Worm (Caenorhabditis elegans) whole organism, L1 larva: ENCODE measurements around the gene nac-3.

Experiments
- C34B4.2 ChIP-seq: sonication (generic microtip); optimal IDR thresholded peaks from 2 replicates; lab custom pipeline; 2017; ENCODE audit warnings: mild to moderate bottlenecking, missing genetic modification characterization, missing compliant biosample characterization
- Y116A8C.19 ChIP-seq: sonication (generic microtip); optimal IDR thresholded peaks from 2 replicates; lab custom pipeline; 2016; ENCODE audit warnings: missing compliant biosample characterization, missing genetic modification characterization, borderline replicate concordance
- aha-1 ChIP-seq: fragments of 150-350 bp; optimal IDR thresholded peaks from 2 replicates; lab custom pipeline; 2014; ENCODE audit warnings: missing biosample characterization, missing genetic modification characterization
- alr-1 ChIP-seq: fragments of 200-800 bp; sonication (Bioruptor generic); optimal IDR thresholded peaks from 2 replicates; lab custom pipeline; 2018; ENCODE audit warnings: borderline replicate concordance, mild to moderate bottlenecking, missing genetic modification characterization, missing compliant biosample characterization
- aly-2 ChIP-seq: fragments of 150-350 bp; optimal IDR thresholded peaks from 2 replicates; lab custom pipeline; 2014; ENCODE audit warnings: missing biosample characterization, missing genetic modification characterization
- ama-1 ChIP-seq: fragments of 150-350 bp; optimal IDR thresholded peaks from 2 replicates; lab custom pipeline; 2014
- blmp-1 ChIP-seq: fragments of 150-350 bp; optimal IDR thresholded peaks from 2 replicates; lab custom pipeline; 2014; ENCODE audit warnings: missing biosample characterization, missing genetic modification characterization
- ceh-8 ChIP-seq: fragments of 200-800 bp; sonication (Bioruptor generic); optimal IDR thresholded peaks from 2 replicates; lab custom pipeline; 2018; ENCODE audit warnings: mild to moderate bottlenecking, missing genetic modification characterization, moderate library complexity, missing compliant biosample characterization
- ceh-82 ChIP-seq, 3 experiments: fragments of 150-350 bp in 1 of 3; sonication (generic microtip) in 2 of 3; optimal IDR thresholded peaks; 2 replicates each; lab custom pipeline; 2014 to 2017; ENCODE audit warnings: missing biosample characterization in 3 of 3, missing genetic modification characterization in 3 of 3
- ceh-88 ChIP-seq: fragments of 200-800 bp; sonication (Bioruptor generic); IDR thresholded peaks from 2 replicates; pipeline ENCODE4 v1.3.6; 2022; ENCODE audit warnings: missing genetic modification characterization, missing compliant biosample characterization
- dpl-1 ChIP-seq, 3 experiments: fragments of 150-350 bp in 2 of 3; sonication (generic microtip) in 1 of 3; optimal IDR thresholded peaks; 2 replicates each; lab custom pipeline; 2014 to 2017; ENCODE audit warnings: missing biosample characterization in 3 of 3, missing genetic modification characterization in 3 of 3, missing genetic modification reagents in 3 of 3
- efl-1 ChIP-seq, 4 experiments: fragments of 150-350 bp; optimal IDR thresholded peaks in 3 of 4; peaks in 1 of 4; 1 replicate in 1 of 4; 2 replicates in 3 of 4; lab custom pipeline; 2014; ENCODE audit warnings: missing biosample characterization in 2 of 4, missing genetic modification characterization in 2 of 4, missing genetic modification reagents in 2 of 4
- efl-3 ChIP-seq: fragments of 200-800 bp; sonication (Bioruptor generic); optimal IDR thresholded peaks from 2 replicates; lab custom pipeline; 2018; ENCODE audit warnings: mild to moderate bottlenecking, missing genetic modification characterization, missing compliant biosample characterization
- egl-27 ChIP-seq, 2 experiments: fragments of 150-350 bp in 1 of 2; sonication (generic microtip); optimal IDR thresholded peaks; 3 replicates each; lab custom pipeline; 2017 to 2018; ENCODE audit warnings: missing biosample characterization in 2 of 2, missing genetic modification characterization in 2 of 2, missing genetic modification reagents in 2 of 2
- fos-1 ChIP-seq: fragments of 150-350 bp; optimal IDR thresholded peaks from 2 replicates; lab custom pipeline; 2014; ENCODE audit warnings: missing biosample characterization, missing genetic modification characterization
- hlh-17 ChIP-seq: fragments of 200-800 bp; sonication (Bioruptor generic); optimal IDR thresholded peaks from 2 replicates; lab custom pipeline; 2018; ENCODE audit warnings: missing genetic modification characterization, mild to moderate bottlenecking, missing compliant biosample characterization, moderate library complexity, borderline replicate concordance
- hlh-4 ChIP-seq: sonication (generic microtip); optimal IDR thresholded peaks from 2 replicates; lab custom pipeline; 2016; ENCODE audit warnings: mild to moderate bottlenecking, missing genetic modification characterization, missing compliant biosample characterization
- irx-1 ChIP-seq: sonication (generic microtip); optimal IDR thresholded peaks from 2 replicates; lab custom pipeline; 2016; ENCODE audit warnings: missing genetic modification characterization, missing compliant biosample characterization
- jun-1 ChIP-seq: fragments of 150-350 bp; optimal IDR thresholded peaks from 2 replicates; lab custom pipeline; 2014; ENCODE audit warnings: missing biosample characterization, missing genetic modification reagents, missing genetic modification characterization
- lin-13 ChIP-seq: fragments of 150-350 bp; optimal IDR thresholded peaks from 2 replicates; lab custom pipeline; 2014; ENCODE audit warnings: missing biosample characterization, missing genetic modification reagents, missing genetic modification characterization
- lin-35 ChIP-seq, 2 experiments: fragments of 150-350 bp; optimal IDR thresholded peaks; 2 replicates each; lab custom pipeline; 2014; ENCODE audit warnings: missing biosample characterization in 2 of 2, missing genetic modification characterization in 2 of 2, missing genetic modification reagents in 2 of 2
- lin-39 ChIP-seq: fragments of 150-350 bp; optimal IDR thresholded peaks from 2 replicates; lab custom pipeline; 2014; ENCODE audit warnings: missing biosample characterization, missing genetic modification reagents, missing genetic modification characterization
- lir-3 ChIP-seq: sonication (generic microtip); optimal IDR thresholded peaks from 2 replicates; lab custom pipeline; 2016; ENCODE audit warnings: mild to moderate bottlenecking, missing genetic modification characterization, moderate library complexity, missing compliant biosample characterization; ENCODE audit not compliant: poor library complexity
- mdl-1 ChIP-seq, 2 experiments: fragments of 150-350 bp; optimal IDR thresholded peaks; 2 replicates each; lab custom pipeline; 2014 to 2017; ENCODE audit warnings: missing biosample characterization in 2 of 2, missing genetic modification characterization in 2 of 2, inconsistent platforms in 1 of 2
- nhr-11 ChIP-seq: fragments of 150-350 bp; optimal IDR thresholded peaks from 2 replicates; lab custom pipeline; 2014; ENCODE audit warnings: missing biosample characterization, missing genetic modification characterization
- nhr-12 ChIP-seq: sonication (generic microtip); optimal IDR thresholded peaks from 2 replicates; lab custom pipeline; 2017; ENCODE audit warnings: missing biosample characterization, missing genetic modification characterization
- nhr-19 ChIP-seq: fragments of 200-800 bp; sonication (Bioruptor generic); conservative IDR thresholded peaks from 2 replicates; pipeline ENCODE4 v1.3.6; 2022; ENCODE audit warnings: missing genetic modification characterization, missing compliant biosample characterization
- nhr-237 ChIP-seq: fragments of 150-350 bp; optimal IDR thresholded peaks from 2 replicates; lab custom pipeline; 2014; ENCODE audit warnings: missing biosample characterization, missing genetic modification characterization
- nhr-28 ChIP-seq: fragments of 150-350 bp; optimal IDR thresholded peaks from 2 replicates; lab custom pipeline; 2014; ENCODE audit warnings: missing biosample characterization, missing genetic modification characterization
- nhr-47 ChIP-seq: sonication (generic microtip); optimal IDR thresholded peaks from 2 replicates; lab custom pipeline; 2016; ENCODE audit warnings: mild to moderate bottlenecking, missing genetic modification characterization, moderate library complexity, missing compliant biosample characterization
- nhr-77 ChIP-seq: fragments of 150-350 bp; optimal IDR thresholded peaks from 2 replicates; lab custom pipeline; 2014; ENCODE audit warnings: missing biosample characterization, missing genetic modification characterization
- pqm-1 ChIP-seq: sonication (generic microtip); optimal IDR thresholded peaks from 3 replicates; lab custom pipeline; 2017; ENCODE audit warnings: missing biosample characterization, missing genetic modification characterization
- rnt-1 ChIP-seq: sonication (generic microtip); optimal IDR thresholded peaks from 2 replicates; lab custom pipeline; 2016; ENCODE audit warnings: mild to moderate bottlenecking, missing genetic modification characterization, moderate library complexity, missing compliant biosample characterization
- snpc-4 ChIP-seq: fragments of 150-350 bp; optimal IDR thresholded peaks from 2 replicates; lab custom pipeline; 2014; ENCODE audit warnings: missing biosample characterization, missing genetic modification characterization
- snu-23 ChIP-seq: sonication (generic microtip); optimal IDR thresholded peaks from 2 replicates; lab custom pipeline; 2016; ENCODE audit warnings: missing genetic modification characterization, missing compliant biosample characterization
- sptf-1 ChIP-seq: fragments of 150-350 bp; optimal IDR thresholded peaks from 2 replicates; lab custom pipeline; 2014; ENCODE audit warnings: missing biosample characterization, missing genetic modification characterization
- tbx-2 ChIP-seq: sonication (generic microtip); optimal IDR thresholded peaks from 2 replicates; lab custom pipeline; 2016; ENCODE audit warnings: missing genetic modification characterization, missing compliant biosample characterization
- tlp-1 ChIP-seq: fragments of 150-350 bp; optimal IDR thresholded peaks from 2 replicates; lab custom pipeline; 2014; ENCODE audit warnings: missing biosample characterization, missing genetic modification characterization
- unc-30 ChIP-seq: sonication (generic microtip); optimal IDR thresholded peaks from 2 replicates; lab custom pipeline; 2017; ENCODE audit warnings: missing biosample characterization, missing genetic modification characterization
- unc-62 ChIP-seq: fragments of 150-350 bp; optimal IDR thresholded peaks from 2 replicates; lab custom pipeline; 2014; ENCODE audit warnings: missing biosample characterization, missing genetic modification reagents, missing genetic modification characterization
- unc-86 ChIP-seq: sonication (generic microtip); optimal IDR thresholded peaks from 2 replicates; lab custom pipeline; 2016; ENCODE audit warnings: missing genetic modification characterization, missing compliant biosample characterization
- xbp-1 ChIP-seq: sonication (generic microtip); optimal IDR thresholded peaks from 2 replicates; lab custom pipeline; 2016; ENCODE audit warnings: missing genetic modification characterization, missing compliant biosample characterization
- ztf-11 ChIP-seq, 2 experiments: sonication (generic microtip); optimal IDR thresholded peaks; 2 replicates each; lab custom pipeline; 2016 to 2017; ENCODE audit warnings: missing genetic modification characterization in 2 of 2, missing biosample characterization in 1 of 2, missing compliant biosample characterization in 1 of 2

Gene nac-3

DNA sequence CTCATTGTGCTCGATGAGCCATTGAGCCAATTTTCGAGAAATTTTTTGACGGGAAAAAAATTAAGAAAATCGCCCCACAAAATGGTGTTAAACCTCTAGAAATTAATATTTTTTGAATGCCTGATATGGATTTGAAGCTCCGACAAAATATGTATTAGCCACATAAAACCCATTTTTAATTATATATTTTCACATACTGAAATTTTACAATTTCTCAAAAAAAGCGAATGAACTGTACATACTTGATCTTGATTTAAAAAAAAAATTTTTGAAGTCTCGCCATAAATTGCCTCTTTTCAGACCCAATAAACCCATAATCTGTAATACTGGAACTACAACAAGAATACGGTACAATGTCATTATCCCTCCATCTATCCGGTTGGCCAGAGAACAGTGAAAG lies at the start of gene nac-3:
nac-3 (plus strand) TSS at position 301 of the 400 bp plus-strand sequence.
- TF ChIP-seq alr-1 (tag; lab: Kevin White, UChicago) (no peak), blmp-1 (tag; lab: Kevin White, UChicago) (no peak), lin-39 (tag; lab: Kevin White, UChicago) (no peak)

- TF ChIP-seq xbp-1 (tag; lab: Kevin White, UChicago) (no peak), egl-27 (tag; optimal IDR thresholded peaks at IDR 0.05; lab: Kevin White, UChicago) (no peak), efl-1 (optimal IDR thresholded peaks at IDR 0.05; lab: Kevin White, UChicago) (no peak), efl-1 (GFP tag; optimal IDR thresholded peaks at IDR 0.05 in 1 of 2; lab: Kevin White, UChicago) (no peak), ceh-82 (tag; optimal IDR thresholded peaks at IDR 0.05; lab: Kevin White, UChicago) (no peak), unc-62 (GFP tag; lab: Kevin White, UChicago) (no peak), aly-2 (tag; lab: Kevin White, UChicago) (no peak), irx-1 (no peak), ceh-88 (GFP tag; lab: Robert Waterston, UW) (no peak), blmp-1 (tag; lab: Kevin White, UChicago) (no peak), C34B4.2 (tag; lab: Kevin White, UChicago) (no peak)
These were observed 46.2 kb upstream of the nac-3 start, which contains the start of gene srt-55 for ce11 chrIII:10106390-10106789. Gene srt-55, minus strand, starts transcription at chrIII:10106490.

DNA sequence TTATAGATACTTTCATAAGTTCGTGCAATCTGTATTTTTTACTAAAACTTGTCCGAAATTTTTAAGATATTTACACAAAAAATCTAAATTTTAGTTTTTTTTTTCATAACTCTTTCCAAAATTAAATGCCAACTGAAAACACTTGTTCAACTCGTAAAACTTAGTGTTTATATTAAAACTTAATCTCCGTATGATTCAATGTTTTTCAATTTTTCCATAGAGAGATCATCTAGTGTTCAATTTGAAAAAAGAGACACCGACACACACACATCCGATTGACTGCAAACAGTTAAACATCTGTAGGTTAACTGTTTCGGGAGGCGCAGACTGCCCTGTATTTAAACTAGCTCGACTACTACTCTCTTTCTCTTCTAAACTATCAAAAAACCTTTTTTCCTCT lies 43.6 kb upstream of the nac-3 start, which contains the start of gene T16H12.9:
T16H12.9 (plus strand) TSS at position 301 of the 400 bp plus-strand sequence.
- TF ChIP-seq pqm-1 (tag; lab: Kevin White, UChicago) (no peak), unc-30 (tag; lab: Kevin White, UChicago) (no peak), sptf-1 (no peak), unc-86 (tag; lab: Kevin White, UChicago) (no peak), lin-39 (tag; lab: Kevin White, UChicago) (no peak), efl-3 (GFP tag; lab: Kevin White, UChicago) (no peak), nhr-47 (tag; lab: Kevin White, UChicago) (no peak), rnt-1 (tag; lab: Kevin White, UChicago) (no peak), nhr-11 (tag; lab: Kevin White, UChicago) (no peak), nhr-237 (tag; lab: Kevin White, UChicago) (no peak)

DNA sequence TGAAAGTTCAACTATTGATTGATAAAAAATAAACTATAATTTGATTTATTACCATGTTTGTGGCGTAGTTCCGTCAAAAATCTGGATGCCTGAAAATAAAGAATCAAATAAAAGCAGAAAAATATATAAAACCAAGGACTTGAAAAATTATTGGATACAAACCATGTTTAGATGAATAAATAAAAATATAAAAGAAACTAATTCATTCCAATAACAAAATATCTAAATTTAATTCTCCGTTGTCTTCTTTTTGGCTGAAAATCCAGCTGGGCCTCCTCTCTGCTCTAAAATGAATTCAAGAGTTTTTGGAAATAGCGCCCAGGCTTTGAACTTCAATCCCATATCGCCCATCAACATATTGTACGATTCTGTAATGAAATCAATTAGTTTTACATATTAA lies 39.6 kb upstream of the nac-3 start, which contains the start of gene vps-29:
vps-29 (minus strand) TSS at position 101 of the 400 bp plus-strand sequence.
- no peak for TF ChIP-seq aly-2 (tag; lab: Kevin White, UChicago)
- no peak for TF ChIP-seq unc-30 (tag; lab: Kevin White, UChicago)
- TF ChIP-seq unc-86 (tag; lab: Kevin White, UChicago): no peak
- TF ChIP-seq nhr-19: no peak
- TF ChIP-seq lir-3 (tag; lab: Kevin White, UChicago): no peak
- no peak for TF ChIP-seq efl-1 (optimal IDR thresholded peaks at IDR 0.05; lab: Kevin White, UChicago)
- TF ChIP-seq efl-1 (GFP tag; optimal IDR thresholded peaks at IDR 0.05 in 1 of 2; lab: Kevin White, UChicago): no peak
- no peak for TF ChIP-seq snpc-4
- no peak for TF ChIP-seq tlp-1

ce11 chrIII:10114662-10115061 lies 37.9 kb upstream of the nac-3 start, which contains the start of the genes ZK1128.1 and mett-10:
Gene ZK1128.1, minus strand, starts transcription at chrIII:10114760.
Gene mett-10, plus strand, starts transcription at chrIII:10115036.
- TF ChIP-seq lin-13 (GFP tag; lab: Kevin White, UChicago) (no peak), alr-1 (tag; lab: Kevin White, UChicago) (no peak), tbx-2 (tag; lab: Kevin White, UChicago) (no peak), ama-1 (lab: Kevin White, UChicago) (no peak), mdl-1 (tag; optimal IDR thresholded peaks at IDR 0.05; lab: Kevin White, UChicago) (no peak), nhr-77 (no peak), hlh-4 (tag; lab: Kevin White, UChicago) (no peak), unc-62 (GFP tag; lab: Kevin White, UChicago) (no peak), ceh-82 (tag; optimal IDR thresholded peaks at IDR 0.05; lab: Kevin White, UChicago) (peak in 1 of 3 experiments; percentile 17), dpl-1 (GFP tag; optimal IDR thresholded peaks at IDR 0.05; lab: Kevin White, UChicago) (peak; percentile 23 to 62 (median 41)), egl-27 (tag; optimal IDR thresholded peaks at IDR 0.05; lab: Kevin White, UChicago) (no peak), fos-1 (no peak), nhr-47 (tag; lab: Kevin White, UChicago) (peak; percentile 31), snu-23 (GFP tag; lab: Kevin White, UChicago) (peak; percentile 46), nhr-11 (tag; lab: Kevin White, UChicago) (no peak), hlh-17 (GFP tag; lab: Kevin White, UChicago) (no peak), nhr-28 (no peak), Y116A8C.19 (tag; lab: Kevin White, UChicago) (no peak), snpc-4 (no peak), lin-35 (GFP tag; optimal IDR thresholded peaks at IDR 0.05; lab: Kevin White, UChicago) (peak; percentile 36 to 50), jun-1 (tag; lab: Kevin White, UChicago) (no peak), nhr-12 (tag; lab: Kevin White, UChicago) (no peak), aha-1 (tag; lab: Kevin White, UChicago) (no peak), ztf-11 (tag; optimal IDR thresholded peaks at IDR 0.05; lab: Kevin White, UChicago) (no peak), ceh-8 (no peak)
